1 fruit fly cellular context compared by ENCODE assay signal in genomic region chrX:8755352-8755751, dm6.
A peak's percentile ranks its signal among the peaks of the same experiment; 100 is the strongest.
TF ChIP-seq lines count a peak whose summit lies in the region.

No protein-coding gene starts in this region.

TF ChIP-seq in whole organism, embryonic, 481 proteins besides CTCF, POLR2A, EP300 and RAD21 (continued from another document and continues in another):
- TF ChIP-seq Xbp1 (GFP tag; optimal IDR thresholded peaks at IDR 0.05; lab: Kevin White, UChicago) (no peak), CG4360 (GFP tag; IDR thresholded peaks at IDR 0.05; lab: Robert Waterston, UW) (no peak), bsh (GFP tag; optimal IDR thresholded peaks at IDR 0.05; lab: Kevin White, UChicago) (peak; percentile 14 to 59), gsb-n (tag; optimal IDR thresholded peaks at IDR 0.05; lab: Kevin White, UChicago) (peak; percentile 17), Oli (tag; optimal IDR thresholded peaks at IDR 0.05; lab: Kevin White, UChicago) (peak; percentile 22), Side (GFP tag; optimal IDR thresholded peaks at IDR 0.05; lab: Kevin White, UChicago) (no peak), E2f2 (GFP tag; IDR thresholded peaks at IDR 0.05; lab: Robert Waterston, UW) (no peak), ttk (GFP tag; IDR thresholded peaks at IDR 0.05; lab: Robert Waterston, UW) (no peak), sna (GFP tag; IDR thresholded peaks at IDR 0.05; lab: Robert Waterston, UW; ENCODE audit: partially characterized antibody) (no peak), D (optimal IDR thresholded peaks at IDR 0.05; lab: Kevin White, UChicago) (no peak), D (GFP tag; optimal IDR thresholded peaks at IDR 0.05; lab: Kevin White, UChicago) (no peak), CG3995 (GFP tag; optimal IDR thresholded peaks at IDR 0.05; lab: Kevin White, UChicago) (no peak), luna (GFP tag; optimal IDR thresholded peaks at IDR 0.05; lab: Kevin White, UChicago) (no peak), chinmo (GFP tag; IDR thresholded peaks at IDR 0.05; lab: Robert Waterston, UW; ENCODE audit: partially characterized antibody) (no peak), Dad (GFP tag; optimal IDR thresholded peaks at IDR 0.05; lab: Kevin White, UChicago) (no peak), CG3281 (GFP tag; optimal IDR thresholded peaks at IDR 0.05; lab: Kevin White, UChicago) (no peak), CG31365 (tag; optimal IDR thresholded peaks at IDR 0.05; lab: Kevin White, UChicago) (no peak), CG15514 (GFP tag; optimal IDR thresholded peaks at IDR 0.05; lab: Kevin White, UChicago) (no peak), CG8281 (tag; optimal IDR thresholded peaks at IDR 0.05; lab: Kevin White, UChicago) (no peak), CG15011 (GFP tag; optimal IDR thresholded peaks at IDR 0.05; lab: Kevin White, UChicago) (no peak), Pdp1 (GFP tag; optimal IDR thresholded peaks at IDR 0.05; lab: Kevin White, UChicago) (peak; percentile 7 to 16), slbo (GFP tag; IDR thresholded peaks at IDR 0.05; lab: Robert Waterston, UW) (no peak), lmd (GFP tag; IDR thresholded peaks at IDR 0.05; lab: Robert Waterston, UW) (peak; percentile 34; the same call in 1 of the 2 replicates), CG12391 (tag; optimal IDR thresholded peaks at IDR 0.05; lab: Kevin White, UChicago) (peak; percentile 5), CG12744 (GFP tag; optimal IDR thresholded peaks at IDR 0.05; lab: Kevin White, UChicago) (no peak), CG31441 (GFP tag; IDR thresholded peaks at IDR 0.05; lab: Robert Waterston, UW) (no peak), fd96Cb (tag; optimal IDR thresholded peaks at IDR 0.05; lab: Kevin White, UChicago) (peak; percentile 29), CG17568 (GFP tag; optimal IDR thresholded peaks at IDR 0.05; lab: Kevin White, UChicago) (no peak), CG14667 (GFP tag; IDR thresholded peaks at IDR 0.05; lab: Robert Waterston, UW) (0 out of 2 replicates have a peak, but pooled peaks have one; percentile 31), CG11085 (GFP tag; IDR thresholded peaks at IDR 0.05; lab: Robert Waterston, UW) (no peak), CG2889 (GFP tag; IDR thresholded peaks at IDR 0.05; lab: Robert Waterston, UW) (no peak), abd-A (tag; optimal IDR thresholded peaks at IDR 0.05; lab: Kevin White, UChicago) (no peak), wor (GFP tag; IDR thresholded peaks at IDR 0.05; lab: Robert Waterston, UW) (no peak), lola (GFP tag; optimal IDR thresholded peaks at IDR 0.05; lab: Kevin White, UChicago) (peak in 1 of 3 experiments; percentile 43), CG1602 (GFP tag; optimal IDR thresholded peaks at IDR 0.05; lab: Kevin White, UChicago) (no peak), danr (GFP tag; IDR thresholded peaks at IDR 0.05; lab: Robert Waterston, UW) (no peak), caup (GFP tag; optimal IDR thresholded peaks at IDR 0.05; lab: Kevin White, UChicago; ENCODE audit: severe bottlenecking) (no peak), Ada2b (GFP tag; IDR thresholded peaks at IDR 0.05; lab: Robert Waterston, UW) (no peak), CG34376 (GFP tag; optimal IDR thresholded peaks at IDR 0.05; lab: Kevin White, UChicago) (no peak), Sin3A (optimal IDR thresholded peaks at IDR 0.05; lab: Kevin White, UChicago) (no peak), CG6854 (GFP tag; optimal IDR thresholded peaks at IDR 0.05; lab: Kevin White, UChicago) (no peak), Gsc (GFP tag; IDR thresholded peaks at IDR 0.05; lab: Robert Waterston, UW) (0 out of 2 replicates have a peak, but pooled peaks have one; percentile 15), Fer1 (GFP tag; optimal IDR thresholded peaks at IDR 0.05; lab: Kevin White, UChicago) (no peak), jumu (GFP tag; optimal IDR thresholded peaks at IDR 0.05; lab: Kevin White, UChicago) (no peak), MBD-R2 (GFP tag; IDR thresholded peaks at IDR 0.05; lab: Robert Waterston, UW) (no peak), CG17912 (GFP tag; optimal IDR thresholded peaks at IDR 0.05; lab: Kevin White, UChicago) (no peak), Hmx (GFP tag; optimal IDR thresholded peaks at IDR 0.05; lab: Kevin White, UChicago) (no peak), trh (GFP tag; optimal IDR thresholded peaks at IDR 0.05; lab: Kevin White, UChicago) (no peak), CG6689 (GFP tag; IDR thresholded peaks at IDR 0.05; lab: Robert Waterston, UW) (peak; percentile 51; the same call in 1 of the 2 replicates), CG13775 (GFP tag; optimal IDR thresholded peaks at IDR 0.05; lab: Kevin White, UChicago) (no peak), CG4328 (GFP tag; optimal IDR thresholded peaks at IDR 0.05; lab: Kevin White, UChicago) (no peak), CkIIα-i1 (GFP tag; IDR thresholded peaks at IDR 0.05; lab: Robert Waterston, UW) (no peak), CG13296 (GFP tag; optimal IDR thresholded peaks at IDR 0.05; lab: Kevin White, UChicago) (no peak), CG18476 (GFP tag; optimal IDR thresholded peaks at IDR 0.05; lab: Kevin White, UChicago) (no peak), fd102C (GFP tag; optimal IDR thresholded peaks at IDR 0.05; lab: Kevin White, UChicago) (peak; percentile 11), insv (GFP tag; optimal IDR thresholded peaks at IDR 0.05; lab: Kevin White, UChicago) (no peak), CG6765 (GFP tag; optimal IDR thresholded peaks at IDR 0.05; lab: Kevin White, UChicago) (no peak), ci (GFP tag; IDR thresholded peaks at IDR 0.05; lab: Robert Waterston, UW) (peak; percentile 56; the same call in 2 of the 3 replicates), D19B (GFP tag; optimal IDR thresholded peaks at IDR 0.05; lab: Kevin White, UChicago) (no peak), CG10274 (GFP tag; optimal IDR thresholded peaks at IDR 0.05; lab: Kevin White, UChicago) (no peak), CG1024 (GFP tag; IDR thresholded peaks at IDR 0.05; lab: Robert Waterston, UW) (peak; percentile 37; the same call in 1 of the 2 replicates), lov (optimal IDR thresholded peaks at IDR 0.05; lab: Kevin White, UChicago) (no peak), lov (GFP tag; IDR thresholded peaks at IDR 0.05; lab: Robert Waterston, UW) (no peak; the same call in 2 of the 3 replicates), Dfd (GFP tag; optimal IDR thresholded peaks at IDR 0.05; lab: Kevin White, UChicago) (no peak), Bgb (GFP tag; IDR thresholded peaks at IDR 0.05; lab: Robert Waterston, UW; ENCODE audit: partially characterized antibody) (no peak), CG11696 (GFP tag; IDR thresholded peaks at IDR 0.05; lab: Robert Waterston, UW) (no peak), klu (GFP tag; IDR thresholded peaks at IDR 0.05; lab: Robert Waterston, UW) (no peak), CHES-1-like (GFP tag; optimal IDR thresholded peaks at IDR 0.05; lab: Kevin White, UChicago) (no peak), dmrt11E (tag; optimal IDR thresholded peaks at IDR 0.05; lab: Kevin White, UChicago) (peak; percentile 61), CG2678 (tag; optimal IDR thresholded peaks at IDR 0.05; lab: Kevin White, UChicago) (peak; percentile 9), seq (GFP tag; IDR thresholded peaks at IDR 0.05; lab: Robert Waterston, UW) (no peak), org-1 (GFP tag; optimal IDR thresholded peaks at IDR 0.05; lab: Kevin White, UChicago) (no peak), bab2 (GFP tag; optimal IDR thresholded peaks at IDR 0.05; lab: Kevin White, UChicago) (no peak), pnt (GFP tag; optimal IDR thresholded peaks at IDR 0.05; lab: Kevin White, UChicago) (peak; percentile 8), dm (GFP tag; optimal IDR thresholded peaks at IDR 0.05; lab: Kevin White, UChicago) (no peak), Antp (GFP tag; optimal IDR thresholded peaks at IDR 0.05; lab: Kevin White, UChicago) (peak; percentile 3), Doc2 (GFP tag; IDR thresholded peaks at IDR 0.05; lab: Robert Waterston, UW) (no peak), CG10979 (tag; optimal IDR thresholded peaks at IDR 0.05; lab: Kevin White, UChicago) (peak; percentile 48), cg (GFP tag; optimal IDR thresholded peaks at IDR 0.05; lab: Kevin White, UChicago) (peak; percentile 32), cato (GFP tag; optimal IDR thresholded peaks at IDR 0.05; lab: Kevin White, UChicago; ENCODE audit: borderline replicate concordance) (no peak), CG10462 (GFP tag; optimal IDR thresholded peaks at IDR 0.05; lab: Kevin White, UChicago) (no peak), shn (GFP tag; optimal IDR thresholded peaks at IDR 0.05; lab: Kevin White, UChicago) (no peak), scrt (GFP tag; optimal IDR thresholded peaks at IDR 0.05; lab: Kevin White, UChicago) (no peak), prd (optimal IDR thresholded peaks at IDR 0.05; lab: Kevin White, UChicago) (no peak), prd (GFP tag; IDR thresholded peaks at IDR 0.05; lab: Robert Waterston, UW) (peak; percentile 77), CG13624 (GFP tag; optimal IDR thresholded peaks at IDR 0.05; lab: Kevin White, UChicago) (no peak), chif (GFP tag; optimal IDR thresholded peaks at IDR 0.05; lab: Kevin White, UChicago) (peak; percentile 18 to 57), pros (GFP tag; optimal IDR thresholded peaks at IDR 0.05; lab: Kevin White, UChicago) (no peak), Atf6 (GFP tag; IDR thresholded peaks at IDR 0.05; lab: Robert Waterston, UW) (no peak), kni (GFP tag; optimal IDR thresholded peaks at IDR 0.05; lab: Kevin White, UChicago) (no peak), CG8089 (GFP tag; optimal IDR thresholded peaks at IDR 0.05; lab: Kevin White, UChicago) (no peak), NfI (GFP tag; optimal IDR thresholded peaks at IDR 0.05; lab: Kevin White, UChicago) (no peak), cad (GFP tag; optimal IDR thresholded peaks at IDR 0.05; lab: Kevin White, UChicago) (no peak), CG30431 (GFP tag; optimal IDR thresholded peaks at IDR 0.05; lab: Kevin White, UChicago) (peak; percentile 25), ac (GFP tag; optimal IDR thresholded peaks at IDR 0.05; lab: Kevin White, UChicago) (peak; percentile 8), inv (GFP tag; IDR thresholded peaks at IDR 0.05; lab: Robert Waterston, UW; ENCODE audit: partially characterized antibody) (no peak), stc (GFP tag; IDR thresholded peaks at IDR 0.05; lab: Robert Waterston, UW) (no peak), CG10959 (GFP tag; IDR thresholded peaks at IDR 0.05; lab: Robert Waterston, UW) (peak; percentile 73), tup (GFP tag; optimal IDR thresholded peaks at IDR 0.05; lab: Kevin White, UChicago) (no peak), pita (GFP tag; optimal IDR thresholded peaks at IDR 0.05; lab: Kevin White, UChicago) (no peak), bbx (GFP tag; IDR thresholded peaks at IDR 0.05; lab: Robert Waterston, UW; ENCODE audit: partially characterized antibody) (no peak), lilli (GFP tag; optimal IDR thresholded peaks at IDR 0.05; lab: Kevin White, UChicago) (no peak), Spps (tag; optimal IDR thresholded peaks at IDR 0.05; lab: Kevin White, UChicago) (no peak), CG12104 (GFP tag; optimal IDR thresholded peaks at IDR 0.05; lab: Kevin White, UChicago) (no peak), ab (GFP tag; optimal IDR thresholded peaks at IDR 0.05; lab: Kevin White, UChicago) (no peak), dpn (GFP tag; optimal IDR thresholded peaks at IDR 0.05; lab: Kevin White, UChicago) (no peak), wek (GFP tag; optimal IDR thresholded peaks at IDR 0.05; lab: Kevin White, UChicago) (no peak), Gug (GFP tag; IDR thresholded peaks at IDR 0.05; lab: Robert Waterston, UW) (peak; percentile 15; the same call in 1 of the 4 replicates), fd3F (GFP tag; optimal IDR thresholded peaks at IDR 0.05; lab: Kevin White, UChicago) (no peak), exex (tag; optimal IDR thresholded peaks at IDR 0.05; lab: Kevin White, UChicago) (no peak), pb (GFP tag; optimal IDR thresholded peaks at IDR 0.05; lab: Kevin White, UChicago) (no peak), Hr39 (optimal IDR thresholded peaks at IDR 0.05; lab: Kevin White, UChicago) (no peak), twi (tag; optimal IDR thresholded peaks at IDR 0.05; lab: Kevin White, UChicago) (no peak), sens-2 (GFP tag; IDR thresholded peaks at IDR 0.05; lab: Robert Waterston, UW) (peak; percentile 35; the same call in 1 of the 2 replicates), CG1647 (GFP tag; optimal IDR thresholded peaks at IDR 0.05; lab: Kevin White, UChicago) (no peak), CG32772 (GFP tag; IDR thresholded peaks at IDR 0.05; lab: Robert Waterston, UW) (peak; percentile 10; the same call in 1 of the 2 replicates), Hand (GFP tag; optimal IDR thresholded peaks at IDR 0.05; lab: Kevin White, UChicago) (no peak), esg (GFP tag; conservative IDR thresholded peaks at IDR 0.05; lab: Robert Waterston, UW) (no peak), CG3726 (GFP tag; IDR thresholded peaks at IDR 0.05; lab: Robert Waterston, UW) (peak; percentile 16; the same call in 2 of the 3 replicates), CG10267 (tag; optimal IDR thresholded peaks at IDR 0.05; lab: Kevin White, UChicago) (no peak), CG4820 (GFP tag; optimal IDR thresholded peaks at IDR 0.05; lab: Kevin White, UChicago) (peak; percentile 12), Atf3 (GFP tag; optimal IDR thresholded peaks at IDR 0.05; lab: Kevin White, UChicago) (no peak), mam (GFP tag; optimal IDR thresholded peaks at IDR 0.05; lab: Kevin White, UChicago) (no peak), B-H1 (GFP tag; IDR thresholded peaks at IDR 0.05; lab: Robert Waterston, UW) (no peak), grn (GFP tag; optimal IDR thresholded peaks at IDR 0.05; lab: Kevin White, UChicago) (no peak), CG14860 (GFP tag; IDR thresholded peaks at IDR 0.05; lab: Robert Waterston, UW; ENCODE audit: partially characterized antibody) (no peak), CG9727 (GFP tag; optimal IDR thresholded peaks at IDR 0.05; lab: Kevin White, UChicago) (peak; percentile 23), B-H2 (GFP tag; optimal IDR thresholded peaks at IDR 0.05; lab: Kevin White, UChicago) (no peak), CG14710 (tag; optimal IDR thresholded peaks at IDR 0.05; lab: Kevin White, UChicago) (peak; percentile 33), CG43689 (GFP tag; IDR thresholded peaks at IDR 0.05; lab: Robert Waterston, UW) (no peak), al (GFP tag; IDR thresholded peaks at IDR 0.05; lab: Robert Waterston, UW) (no peak), Poxn (GFP tag; IDR thresholded peaks at IDR 0.05; lab: Robert Waterston, UW) (no peak), eve (GFP tag; optimal IDR thresholded peaks at IDR 0.05; lab: Kevin White, UChicago) (no peak), Tbp (GFP tag; optimal IDR thresholded peaks at IDR 0.05; lab: Kevin White, UChicago) (no peak), Sry-δ (GFP tag; optimal IDR thresholded peaks at IDR 0.05; lab: Kevin White, UChicago) (no peak), Lpt (GFP tag; optimal IDR thresholded peaks at IDR 0.05; lab: Kevin White, UChicago) (no peak), nmo (GFP tag; optimal IDR thresholded peaks at IDR 0.05; lab: Kevin White, UChicago) (peak; percentile 29)
